Fruit fly (Drosophila melanogaster): ENCODE measurements around the gene Elo68beta.

Elo68beta gene

dm6 chr3L:11093046-11093520, 8.4 kb downstream of the Elo68beta start, which contains the start of gene JIL-1 (continued):
- TF ChIP-seq CG2199 (GFP tag; IDR thresholded peaks at IDR 0.05) = 0 out of 3 replicates have a peak, but pooled peaks have one; percentile 26
- TF ChIP-seq tin (GFP tag; optimal IDR thresholded peaks at IDR 0.05) = peak; percentile 61
- peak; percentile 30 for TF ChIP-seq CG9437 (GFP tag; optimal IDR thresholded peaks at IDR 0.05)
- TF ChIP-seq ac (GFP tag; optimal IDR thresholded peaks at IDR 0.05) = no peak
- TF ChIP-seq cwo (GFP tag; optimal IDR thresholded peaks at IDR 0.05) = peak; percentile 17
- no peak for TF ChIP-seq CG10462 (GFP tag; optimal IDR thresholded peaks at IDR 0.05)
- peak; percentile 15 for TF ChIP-seq Bdp1 (GFP tag; optimal IDR thresholded peaks at IDR 0.05)
- TF ChIP-seq CG7963 (GFP tag; IDR thresholded peaks at IDR 0.05; ENCODE audit: partially characterized antibody) = peak; percentile 79
- TF ChIP-seq ap (GFP tag; IDR thresholded peaks at IDR 0.05) = no peak
- TF ChIP-seq CG12299 (tag; optimal IDR thresholded peaks at IDR 0.05) = no peak
- TF ChIP-seq Oaz (GFP tag; IDR thresholded peaks at IDR 0.05) = no peak
- peak; percentile 71; the same call in 2 of the 3 replicates for TF ChIP-seq C15 (GFP tag; IDR thresholded peaks at IDR 0.05)
- TF ChIP-seq pros (GFP tag; optimal IDR thresholded peaks at IDR 0.05) = no peak
- TF ChIP-seq CG1647 (GFP tag; optimal IDR thresholded peaks at IDR 0.05) = no peak
- TF ChIP-seq en (GFP tag; optimal IDR thresholded peaks at IDR 0.05) = no peak
- TF ChIP-seq CG30431 (GFP tag; optimal IDR thresholded peaks at IDR 0.05) = no peak
- no peak for TF ChIP-seq CG8089 (GFP tag; optimal IDR thresholded peaks at IDR 0.05)
- peak; percentile 76 for TF ChIP-seq ase (GFP tag; IDR thresholded peaks at IDR 0.05)
- TF ChIP-seq cg (GFP tag; optimal IDR thresholded peaks at IDR 0.05) = no peak
- no peak for TF ChIP-seq pita (GFP tag; optimal IDR thresholded peaks at IDR 0.05)
- peak; percentile 35 for TF ChIP-seq jumu (GFP tag; optimal IDR thresholded peaks at IDR 0.05)
- peak; percentile 88 for TF ChIP-seq CG32532 (GFP tag; IDR thresholded peaks at IDR 0.05)
- TF ChIP-seq Awh (GFP tag; IDR thresholded peaks at IDR 0.05) = no peak
- no peak for TF ChIP-seq luna (GFP tag; optimal IDR thresholded peaks at IDR 0.05)
- TF ChIP-seq tup (GFP tag; optimal IDR thresholded peaks at IDR 0.05) = peak; percentile 3
- peak; percentile 69 for TF ChIP-seq Meics (GFP tag; optimal IDR thresholded peaks at IDR 0.05)
- no peak for TF ChIP-seq ash1 (GFP tag; optimal IDR thresholded peaks at IDR 0.05)
- peak; percentile 11 for TF ChIP-seq CG1529 (GFP tag; optimal IDR thresholded peaks at IDR 0.05)
- TF ChIP-seq aop (GFP tag; IDR thresholded peaks at IDR 0.05) = 0 out of 2 replicates have a peak, but pooled peaks have one; percentile 39
- peak; percentile 54 for TF ChIP-seq Ets97D (GFP tag; optimal IDR thresholded peaks at IDR 0.05)
- no peak for TF ChIP-seq yki (optimal IDR thresholded peaks at IDR 0.05)
- no peak for TF ChIP-seq CG12219 (GFP tag; optimal IDR thresholded peaks at IDR 0.05)
- peak; percentile 92 for TF ChIP-seq Bgb (GFP tag; IDR thresholded peaks at IDR 0.05; ENCODE audit: partially characterized antibody)
- TF ChIP-seq Neu2 (GFP tag; optimal IDR thresholded peaks at IDR 0.05; ENCODE audit: borderline replicate concordance) = no peak
- TF ChIP-seq ATbp (GFP tag; optimal IDR thresholded peaks at IDR 0.05) = no peak
- TF ChIP-seq TFAM (GFP tag; optimal IDR thresholded peaks at IDR 0.05) = no peak
- no peak for TF ChIP-seq shn (GFP tag; optimal IDR thresholded peaks at IDR 0.05)
- no peak for TF ChIP-seq schlank (tag; optimal IDR thresholded peaks at IDR 0.05)
- peak; percentile 37 for TF ChIP-seq CG13775 (GFP tag; optimal IDR thresholded peaks at IDR 0.05)
- peak; percentile 41 for TF ChIP-seq CG18619 (GFP tag; optimal IDR thresholded peaks at IDR 0.05)
- TF ChIP-seq CG14014 (GFP tag; IDR thresholded peaks at IDR 0.05) = peak; percentile 62
- peak; percentile 56 for TF ChIP-seq CG2678 (tag; optimal IDR thresholded peaks at IDR 0.05)
- TF ChIP-seq lilli (GFP tag; optimal IDR thresholded peaks at IDR 0.05) = peak; percentile 76
- TF ChIP-seq CG3407 (GFP tag; optimal IDR thresholded peaks at IDR 0.05) = peak; percentile 46
- no peak for TF ChIP-seq fru (optimal IDR thresholded peaks at IDR 0.05)
- TF ChIP-seq CG13287 (GFP tag; IDR thresholded peaks at IDR 0.05; ENCODE audit: partially characterized antibody) = peak; percentile 88
- no peak for TF ChIP-seq Dip2 (GFP tag; IDR thresholded peaks at IDR 0.05)
- TF ChIP-seq CG2875 (GFP tag; optimal IDR thresholded peaks at IDR 0.05) = no peak
- peak; percentile 60 for TF ChIP-seq CoRest (tag; optimal IDR thresholded peaks at IDR 0.05)
- TF ChIP-seq CHES-1-like (GFP tag; optimal IDR thresholded peaks at IDR 0.05) = no peak
- peak; percentile 65 for TF ChIP-seq Nf-YC (tag; optimal IDR thresholded peaks at IDR 0.05)
- peak; percentile 3 for TF ChIP-seq CG9609 (GFP tag; optimal IDR thresholded peaks at IDR 0.05)
